Fruit fly (Drosophila melanogaster) whole organism, wandering third instar larva: ENCODE data around the gene Diap1.

Source experiments
- Abd-B ChIP-seq: fragments of >200 bp; optimal IDR thresholded peaks from 2 replicates; lab custom pipeline; 2017; ENCODE audit warnings: missing biosample characterization, missing genetic modification characterization
- CG32264 ChIP-seq: fragments of 200-800 bp; sonication (Bioruptor generic); optimal IDR thresholded peaks from 2 replicates; lab custom pipeline; 2016; ENCODE audit warnings: missing biosample characterization, missing genetic modification characterization
- CG9705 ChIP-seq: fragments of 200-800 bp; sonication (Bioruptor generic); optimal IDR thresholded peaks from 2 replicates; lab custom pipeline; 2018; ENCODE audit warnings: missing biosample characterization, mild to moderate bottlenecking, missing genetic modification characterization
- CrebA ChIP-seq: fragments of 200-800 bp; sonication (Bioruptor generic); optimal IDR thresholded peaks from 2 replicates; lab custom pipeline; 2016; ENCODE audit warnings: missing biosample characterization, mild to moderate bottlenecking, missing genetic modification characterization, borderline replicate concordance
- Dfd ChIP-seq: fragments of >200 bp; optimal IDR thresholded peaks from 2 replicates; lab custom pipeline; 2017; ENCODE audit warnings: missing biosample characterization, missing genetic modification characterization
- Dif ChIP-seq: fragments of 200-275, 200-300 bp; sonication (Bioruptor generic); optimal IDR thresholded peaks from 2 replicates; lab custom pipeline; 2018; ENCODE audit warnings: missing biosample characterization, missing genetic modification characterization; ENCODE audit not compliant: partially characterized antibody
- GATAd ChIP-seq: sonication (Bioruptor generic); optimal IDR thresholded peaks from 2 replicates; lab custom pipeline; 2016; ENCODE audit warnings: missing biosample characterization, missing genetic modification characterization
- HLH106 ChIP-seq: fragments of 200-800 bp; optimal IDR thresholded peaks from 3 replicates; lab custom pipeline; 2019; ENCODE audit warnings: missing biosample characterization, mild to moderate bottlenecking, missing genetic modification characterization, moderate library complexity
- Hnf4 ChIP-seq: fragments of 200-800 bp; sonication (Bioruptor generic); optimal IDR thresholded peaks from 2 replicates; lab custom pipeline; 2016; ENCODE audit warnings: missing biosample characterization, mild to moderate bottlenecking, missing genetic modification characterization
- Hr78 ChIP-seq: fragments of >200 bp; optimal IDR thresholded peaks from 2 replicates; lab custom pipeline; 2017; ENCODE audit warnings: missing biosample characterization, missing genetic modification characterization
- Hr83 ChIP-seq: fragments of 200-300 bp; sonication (Bioruptor generic); optimal IDR thresholded peaks from 2 replicates; lab custom pipeline; 2016; ENCODE audit warnings: missing biosample characterization, mild to moderate bottlenecking, missing genetic modification characterization, moderate library complexity; ENCODE audit not compliant: poor library complexity, severe bottlenecking
- Jra ChIP-seq: sonication (Bioruptor generic); optimal IDR thresholded peaks from 2 replicates; lab custom pipeline; 2016; ENCODE audit warnings: missing biosample characterization, missing genetic modification characterization
- Myc ChIP-seq: fragments of >200 bp; optimal IDR thresholded peaks from 2 replicates; lab custom pipeline; 2017
- OdsH ChIP-seq: fragments of 200-800 bp; sonication (Bioruptor generic); optimal IDR thresholded peaks from 2 replicates; lab custom pipeline; 2016; ENCODE audit warnings: missing biosample characterization, mild to moderate bottlenecking, missing genetic modification characterization
- Rel ChIP-seq, 2 experiments: fragments of 200-800 bp; sonication (Bioruptor generic) in 1 of 2; optimal IDR thresholded peaks; 2 replicates in 1 of 2; 3 replicates in 1 of 2; lab custom pipeline; 2016 to 2019; ENCODE audit warnings: mild to moderate bottlenecking in 2 of 2, missing biosample characterization in 2 of 2, missing genetic modification characterization in 2 of 2, moderate library complexity in 1 of 2
- Sp1 ChIP-seq: fragments of 200-800 bp; sonication (Bioruptor generic); optimal IDR thresholded peaks from 3 replicates; lab custom pipeline; 2019; ENCODE audit warnings: missing biosample characterization, mild to moderate bottlenecking, missing genetic modification characterization, moderate library complexity
- Vsx2 ChIP-seq: fragments of 200-300, 225-300 bp; sonication (Bioruptor generic); optimal IDR thresholded peaks from 2 replicates; lab custom pipeline; 2018; ENCODE audit warnings: missing biosample characterization, missing genetic modification characterization; ENCODE audit not compliant: partially characterized antibody
- dl ChIP-seq, 2 experiments: fragments of 175-275, 200-275 bp in 1 of 2; fragments of 200-275 bp in 1 of 2; sonication (Bioruptor generic); optimal IDR thresholded peaks; lab custom pipeline; 2018; ENCODE audit warnings: mild to moderate bottlenecking in 2 of 2, missing biosample characterization in 2 of 2, missing genetic modification characterization in 2 of 2, moderate library complexity in 2 of 2; ENCODE audit not compliant: partially characterized antibody in 2 of 2, insufficient read depth in 1 of 2
- dmrt93B ChIP-seq: fragments of 200-800 bp; sonication (Bioruptor generic); optimal IDR thresholded peaks from 2 replicates; lab custom pipeline; 2018; ENCODE audit warnings: missing biosample characterization, mild to moderate bottlenecking, missing genetic modification characterization
- dsf ChIP-seq: sonication (Bioruptor generic); optimal IDR thresholded peaks from 2 replicates; lab custom pipeline; 2016; ENCODE audit warnings: missing biosample characterization, missing genetic modification characterization, borderline replicate concordance
- ey ChIP-seq: fragments of 200-800 bp; sonication (Bioruptor generic); optimal IDR thresholded peaks from 2 replicates; lab custom pipeline; 2016; ENCODE audit warnings: missing biosample characterization, missing genetic modification characterization
- foxo ChIP-seq, 2 experiments: fragments of 200-800 bp; sonication (Bioruptor generic); optimal IDR thresholded peaks; 2 replicates in 1 of 2; 3 replicates in 1 of 2; lab custom pipeline; 2016 to 2017; ENCODE audit warnings: missing biosample characterization in 2 of 2, missing genetic modification characterization in 2 of 2
- fru ChIP-seq: fragments of 200-800 bp; sonication (Bioruptor generic); optimal IDR thresholded peaks from 3 replicates; lab custom pipeline; 2016; ENCODE audit warnings: missing biosample characterization, mild to moderate bottlenecking, missing genetic modification characterization
- h ChIP-seq: fragments of 200-800 bp; sonication (Bioruptor generic); optimal IDR thresholded peaks from 3 replicates; lab custom pipeline; 2016; ENCODE audit warnings: missing biosample characterization, mild to moderate bottlenecking, missing genetic modification characterization
- pan ChIP-seq: fragments of >200 bp; optimal IDR thresholded peaks from 2 replicates; lab custom pipeline; 2017
- psq ChIP-seq: fragments of 200-800 bp; sonication (Bioruptor generic); optimal IDR thresholded peaks from 3 replicates; lab custom pipeline; 2017; ENCODE audit warnings: missing biosample characterization, mild to moderate bottlenecking, missing genetic modification characterization, moderate library complexity
- rgr ChIP-seq: fragments of 200-800 bp; sonication (Bioruptor generic); optimal IDR thresholded peaks from 3 replicates; lab custom pipeline; 2016; ENCODE audit warnings: missing biosample characterization, mild to moderate bottlenecking, missing genetic modification characterization
- sage ChIP-seq: fragments of 200-800 bp; sonication (Bioruptor generic); optimal IDR thresholded peaks from 2 replicates; lab custom pipeline; 2016; ENCODE audit warnings: missing biosample characterization, mild to moderate bottlenecking, missing genetic modification characterization
- sv ChIP-seq: fragments of 200-800 bp; sonication (Bioruptor generic); optimal IDR thresholded peaks from 3 replicates; lab custom pipeline; 2016; ENCODE audit warnings: missing biosample characterization, missing genetic modification characterization
- tai ChIP-seq: sonication (Bioruptor generic); optimal IDR thresholded peaks from 2 replicates; lab custom pipeline; 2016; ENCODE audit warnings: missing biosample characterization, missing genetic modification characterization
- woc ChIP-seq: sonication (Bioruptor generic); optimal IDR thresholded peaks from 2 replicates; lab custom pipeline; 2016; ENCODE audit warnings: missing biosample characterization, mild to moderate bottlenecking, missing genetic modification characterization

Gene Diap1

dm6 chr3L:16045083-16045830 lies 5.6 kb downstream of the Diap1 start:
- TF ChIP-seq fru (GFP tag; lab: Kevin White, UChicago) (peak; percentile 17), Rel (GFP tag; optimal IDR thresholded peaks at IDR 0.05; lab: Kevin White, UChicago) (no peak), Rel (tag; optimal IDR thresholded peaks at IDR 0.05; lab: Kevin White, UChicago) (peak; percentile 10), h (GFP tag; lab: Kevin White, UChicago) (peak; percentile 48), Jra (GFP tag; lab: Kevin White, UChicago) (no peak), rgr (GFP tag; lab: Kevin White, UChicago) (peak; percentile 8), psq (GFP tag; lab: Kevin White, UChicago) (no peak), Hnf4 (GFP tag; lab: Kevin White, UChicago) (no peak), OdsH (GFP tag; lab: Kevin White, UChicago) (peak; percentile 58), Myc (lab: Kevin White, UChicago) (no peak)
- TF ChIP-seq, all 38 proteins: peak for 5

- TF ChIP-seq pan (lab: Kevin White, UChicago) (no peak), Rel (GFP tag; optimal IDR thresholded peaks at IDR 0.05; lab: Kevin White, UChicago) (no peak), Rel (tag; optimal IDR thresholded peaks at IDR 0.05; lab: Kevin White, UChicago) (peak; percentile 7)
Observed at dm6 chr3L:16043782-16044352, 7.0 kb downstream of the Diap1 start.

DNA sequence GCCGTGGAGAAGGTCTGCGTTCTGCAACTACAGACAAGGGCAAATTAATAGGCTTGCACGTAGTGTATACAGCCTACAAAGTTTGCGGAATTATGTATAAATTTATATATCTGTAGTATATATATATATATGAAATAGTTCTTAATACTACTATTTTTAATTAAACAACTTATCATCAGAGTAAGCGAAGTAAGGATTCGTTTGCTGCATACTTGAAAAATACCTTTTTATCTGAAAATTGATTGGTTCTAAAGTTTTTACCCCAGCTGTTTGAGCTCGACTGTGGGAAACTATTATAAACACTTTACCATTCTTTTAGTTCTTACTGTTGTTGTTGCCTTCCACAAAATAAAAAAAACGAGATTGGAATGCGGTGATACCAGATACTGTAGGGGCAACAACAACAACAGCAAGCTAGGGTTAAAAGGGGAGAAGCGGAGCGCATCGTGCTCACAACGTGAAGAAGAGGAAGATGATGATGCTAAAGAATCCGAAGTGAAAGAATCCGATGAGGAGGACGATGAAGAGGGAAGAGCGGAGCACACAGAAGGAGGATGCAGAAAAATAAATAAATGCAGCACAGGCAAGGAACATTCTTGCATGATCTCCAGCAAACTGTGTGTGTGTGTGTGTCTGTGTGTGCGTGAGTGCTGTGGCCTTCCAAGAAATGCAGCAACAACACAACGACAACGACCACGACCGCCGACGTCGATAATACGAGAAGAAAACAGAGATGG lies 7.6 kb downstream of the Diap1 start:
- TF ChIP-seq foxo (GFP tag; optimal IDR thresholded peaks at IDR 0.05; lab: Kevin White, UChicago) (peak in 1 of 2 experiments; percentile 72), HLH106 (tag; lab: Kevin White, UChicago) (peak; percentile 86), Rel (GFP tag; optimal IDR thresholded peaks at IDR 0.05; lab: Kevin White, UChicago) (no peak), Rel (tag; optimal IDR thresholded peaks at IDR 0.05; lab: Kevin White, UChicago) (peak; percentile 23), h (GFP tag; lab: Kevin White, UChicago) (peak; percentile 47), Abd-B (no peak), CrebA (GFP tag; lab: Kevin White, UChicago) (no peak), tai (GFP tag; lab: Kevin White, UChicago) (peak; percentile 10), pan (lab: Kevin White, UChicago) (no peak), woc (GFP tag; lab: Kevin White, UChicago) (peak; percentile 28), sage (GFP tag; lab: Kevin White, UChicago) (no peak), rgr (GFP tag; lab: Kevin White, UChicago) (peak; percentile 64), GATAd (GFP tag; lab: Kevin White, UChicago) (no peak), Jra (GFP tag; lab: Kevin White, UChicago) (peak; percentile 1), Myc (lab: Kevin White, UChicago) (no peak), OdsH (GFP tag; lab: Kevin White, UChicago) (peak; percentile 60), dl (GFP tag; optimal IDR thresholded peaks at IDR 0.05; lab: Kevin White, UChicago; ENCODE audit: insufficient read depth in 1 of 2, partially characterized antibody in 2 of 2) (peak in 1 of 2 experiments; percentile 17), Sp1 (GFP tag; lab: Kevin White, UChicago) (peak; percentile 90), Dfd (GFP tag; lab: Kevin White, UChicago) (peak; percentile 62), CG9705 (peak; percentile 70), Hnf4 (GFP tag; lab: Kevin White, UChicago) (peak; percentile 22), ey (GFP tag; lab: Kevin White, UChicago) (peak; percentile 33), dmrt93B (peak; percentile 78), fru (GFP tag; lab: Kevin White, UChicago) (peak; percentile 74), Vsx2 (peak; percentile 57), Dif (peak; percentile 17), dsf (no peak), Hr83 (no peak), CG32264 (GFP tag; lab: Kevin White, UChicago) (no peak), psq (GFP tag; lab: Kevin White, UChicago) (peak; percentile 92)

DNA sequence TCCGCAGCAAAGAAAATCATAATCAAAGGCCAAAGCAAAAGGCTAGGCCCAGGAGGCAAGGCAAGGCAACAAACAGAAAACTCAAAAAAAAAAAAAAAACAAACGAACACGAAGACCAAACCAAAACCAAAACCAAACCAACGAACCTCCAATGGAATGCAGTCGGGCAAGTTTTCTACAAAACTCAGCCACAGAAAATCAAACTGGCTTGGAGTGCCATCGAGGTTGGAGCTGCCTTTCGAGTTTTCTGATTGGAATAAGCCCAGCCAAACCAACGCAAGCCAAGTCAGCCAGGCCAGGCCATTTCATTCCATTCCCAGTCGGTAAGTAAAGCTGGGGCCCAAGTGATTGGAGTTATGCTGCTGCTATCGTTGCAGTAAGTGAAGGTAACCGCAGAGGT lies 8.2 kb downstream of the Diap1 start:
- TF ChIP-seq pan (lab: Kevin White, UChicago) (no peak), sv (GFP tag; lab: Kevin White, UChicago) (no peak), dl (GFP tag; optimal IDR thresholded peaks at IDR 0.05; lab: Kevin White, UChicago; ENCODE audit: insufficient read depth in 1 of 2, partially characterized antibody in 2 of 2) (peak in 1 of 2 experiments; percentile 3), Hr78 (GFP tag; lab: Kevin White, UChicago) (no peak), fru (GFP tag; lab: Kevin White, UChicago) (peak; percentile 35), Hr83 (peak; percentile 35), sage (GFP tag; lab: Kevin White, UChicago) (no peak), CrebA (GFP tag; lab: Kevin White, UChicago) (peak; percentile 25), OdsH (GFP tag; lab: Kevin White, UChicago) (no peak)
